Worm (Caenorhabditis elegans) whole organism, L3 larva: Measurements from ENCODE around the gene unc-51.

ENCODE experiments used
- R02D3.7 ChIP-seq: fragments of 150-350 bp; optimal IDR thresholded peaks from 2 replicates; lab custom pipeline; 2014; ENCODE audit warnings: missing biosample characterization, missing genetic modification characterization
- ZK546.5 ChIP-seq: sonication (generic microtip); optimal IDR thresholded peaks from 2 replicates; lab custom pipeline; 2017; ENCODE audit warnings: missing biosample characterization, missing genetic modification characterization
- ceh-82 ChIP-seq: fragments of 150-350 bp; optimal IDR thresholded peaks from 2 replicates; lab custom pipeline; 2014; ENCODE audit warnings: missing biosample characterization, missing genetic modification characterization
- elt-1 ChIP-seq: fragments of 150-350 bp; optimal IDR thresholded peaks from 2 replicates; lab custom pipeline; 2014; ENCODE audit warnings: missing biosample characterization, missing genetic modification characterization
- fkh-10 ChIP-seq: sonication (generic microtip); optimal IDR thresholded peaks from 2 replicates; lab custom pipeline; 2017; ENCODE audit warnings: missing biosample characterization, missing genetic modification reagents, missing genetic modification characterization
- mdl-1 ChIP-seq: fragments of 150-350 bp; optimal IDR thresholded peaks from 2 replicates; lab custom pipeline; 2014; ENCODE audit warnings: missing biosample characterization, missing genetic modification characterization
- skn-1 ChIP-seq: fragments of 150-350 bp; optimal IDR thresholded peaks from 2 replicates; lab custom pipeline; 2014; ENCODE audit warnings: missing biosample characterization, missing genetic modification characterization
- unc-62 ChIP-seq: fragments of 150-350 bp; sonication (generic microtip); optimal IDR thresholded peaks from 4 replicates; lab custom pipeline; 2014; ENCODE audit warnings: missing biosample characterization, missing genetic modification reagents, missing genetic modification characterization
- ztf-11 ChIP-seq: fragments of 150-350 bp; optimal IDR thresholded peaks from 2 replicates; lab custom pipeline; 2014; ENCODE audit warnings: missing biosample characterization, missing genetic modification characterization

ce11 chrV:20037287-20037686 lies 33.0 kb upstream of the unc-51 start, which contains the start of gene Y113G7A.16:
- TF ChIP-seq ZK546.5 (tag; lab: Kevin White, UChicago) (no peak), ceh-82 (no peak), skn-1 (tag; lab: Kevin White, UChicago) (no peak), elt-1 (tag; lab: Kevin White, UChicago) (no peak), fkh-10 (GFP tag; lab: Kevin White, UChicago) (no peak), R02D3.7 (tag; lab: Kevin White, UChicago) (no peak), ztf-11 (no peak), mdl-1 (no peak), unc-62 (GFP tag; lab: Kevin White, UChicago) (no peak)
